Worm (Caenorhabditis elegans): ENCODE data around the gene T22H9.1.

Gene T22H9.1

ce11 chrV:385488-385887 is 25.9 kb downstream of the T22H9.1 start, which contains the start of gene lipl-5 (continued):
- no peak for TF ChIP-seq Y105C5A.15 (GFP tag; IDR thresholded peaks at IDR 0.05)

ce11 chrV:388397-388796 is 28.8 kb downstream of the T22H9.1 start, which contains the start of gene ZK6.6:
ZK6.6 (plus strand) TSS chrV:388697.
- TF ChIP-seq hlh-30 (tag; optimal IDR thresholded peaks at IDR 0.05; ENCODE audit: insufficient read depth) (no peak), gei-8 (GFP tag; optimal IDR thresholded peaks at IDR 0.05) (peak; percentile 20)

- peak; percentile 31 for TF ChIP-seq nhr-11 (tag; optimal IDR thresholded peaks at IDR 0.05)
- TF ChIP-seq jun-1 (tag; optimal IDR thresholded peaks at IDR 0.05): no peak
These were observed 32.7 kb downstream of the T22H9.1 start, which contains the start of gene nhr-254 for ce11 chrV:392199-392678. nhr-254 (plus strand) TSS chrV:392628.

- no peak for TF ChIP-seq nhr-41 (GFP tag; IDR thresholded peaks at IDR 0.05)
These were observed 36.7 kb downstream of the T22H9.1 start, which contains the start of gene nhr-253 for ce11 chrV:396309-396708. nhr-253 (plus strand) TSS chrV:396593.

- TF ChIP-seq mxl-3 (GFP tag; optimal IDR thresholded peaks at IDR 0.05): no peak
- no peak for TF ChIP-seq ztf-11 (tag; optimal IDR thresholded peaks at IDR 0.05)
- no peak for TF ChIP-seq cey-2 (tag; optimal IDR thresholded peaks at IDR 0.05; ENCODE audit: borderline replicate concordance, insufficient read depth)
- no peak for TF ChIP-seq pqm-1 (tag; optimal IDR thresholded peaks at IDR 0.05)
- no peak for TF ChIP-seq R02D3.7 (tag; optimal IDR thresholded peaks at IDR 0.05)
- TF ChIP-seq T26A8.4 (GFP tag; IDR thresholded peaks at IDR 0.05): no peak
- TF ChIP-seq unc-62 (GFP tag; optimal IDR thresholded peaks at IDR 0.05 in 1 of 2): peak in 1 of 2 experiments; percentile 11
- no peak for TF ChIP-seq unc-62 (tag; optimal IDR thresholded peaks at IDR 0.05)
- no peak for TF ChIP-seq hif-1 (tag; optimal IDR thresholded peaks at IDR 0.05)
These were observed 40.2 kb downstream of the T22H9.1 start, which contains the start of gene scl-27 for ce11 chrV:399721-400120. scl-27 (plus strand) TSS chrV:400021.

ce11 chrV:403028-403427 is 43.5 kb downstream of the T22H9.1 start, which contains the start of gene srh-62:
srh-62 (minus strand) TSS chrV:403128.
- TF ChIP-seq F37D6.2 (tag; optimal IDR thresholded peaks at IDR 0.05): no peak

- TF ChIP-seq ceh-28 (tag; optimal IDR thresholded peaks at IDR 0.05): no peak
- TF ChIP-seq ama-1 (optimal IDR thresholded peaks at IDR 0.05): no peak
- TF ChIP-seq mdt-29 (GFP tag; IDR thresholded peaks at IDR 0.05): no peak
- TF ChIP-seq ceh-62 (tag; optimal IDR thresholded peaks at IDR 0.05): no peak
- TF ChIP-seq daf-12 (tag; optimal IDR thresholded peaks at IDR 0.05): no peak
- no peak for TF ChIP-seq nhr-6 (tag; optimal IDR thresholded peaks at IDR 0.05)
- no peak for TF ChIP-seq zip-2 (tag; optimal IDR thresholded peaks at IDR 0.05)
- no peak for TF ChIP-seq nhr-42 (GFP tag; IDR thresholded peaks at IDR 0.05)
- no peak for TF ChIP-seq daf-16 (GFP tag; optimal IDR thresholded peaks at IDR 0.05)
- no peak for TF ChIP-seq daf-16 (tag; optimal IDR thresholded peaks at IDR 0.05)
- no peak for TF ChIP-seq snpc-1.2 (GFP tag; IDR thresholded peaks at IDR 0.05)
- no peak for TF ChIP-seq F44E2.7 (GFP tag; IDR thresholded peaks at IDR 0.05)
- TF ChIP-seq sdz-12 (GFP tag; optimal IDR thresholded peaks at IDR 0.05): no peak
- no peak for TF ChIP-seq hif-1 (tag; optimal IDR thresholded peaks at IDR 0.05)
- TF ChIP-seq dmd-9 (GFP tag; IDR thresholded peaks at IDR 0.05): no peak
- no peak for TF ChIP-seq mdl-1 (tag; optimal IDR thresholded peaks at IDR 0.05)
These were observed 44.7 kb downstream of the T22H9.1 start, which contains the start of gene nhr-252 for ce11 chrV:404210-404669. nhr-252 (plus strand) TSS chrV:404619.

Data from whole organism, L4 larva.